Fruit fly (Drosophila melanogaster) whole organism, pupa: ENCODE measurements around the gene Gr98c.

Experiments
- CG10348 ChIP-seq: fragments of 200-800 bp; sonication (Bioruptor generic); IDR thresholded peaks from 2 replicates; pipeline ENCODE4 v1.3.6; 2022; ENCODE audit warnings: missing biosample characterization, missing genetic modification characterization
- CG12605 ChIP-seq: fragments of 200-800 bp; sonication (Bioruptor generic); IDR thresholded peaks from 2 replicates; pipeline ENCODE4 v1.3.6; 2022; ENCODE audit warnings: missing biosample characterization, missing genetic modification characterization
- CG14655 ChIP-seq: fragments of 200-800 bp; sonication (Bioruptor generic); optimal IDR thresholded peaks from 3 replicates; lab custom pipeline; 2017; ENCODE audit warnings: mild to moderate bottlenecking, missing biosample characterization, missing genetic modification reagents, missing genetic modification characterization
- CG17806 ChIP-seq: fragments of 200-800 bp; sonication (Bioruptor generic); optimal IDR thresholded peaks from 2 replicates; lab custom pipeline; 2018; ENCODE audit warnings: missing biosample characterization, mild to moderate bottlenecking, missing genetic modification characterization, moderate library complexity
- CG34367 ChIP-seq: fragments of 200-800 bp; sonication (Bioruptor generic); optimal IDR thresholded peaks from 2 replicates; lab custom pipeline; 2018; ENCODE audit warnings: missing biosample characterization, mild to moderate bottlenecking, missing genetic modification characterization
- CG4496 ChIP-seq: fragments of 200-800 bp; sonication (Bioruptor generic); IDR thresholded peaks from 3 replicates; pipeline ENCODE4 v1.3.6; 2022; ENCODE audit warnings: missing biosample characterization, missing genetic modification characterization
- CG8301 ChIP-seq: fragments of 200-800 bp; sonication (Bioruptor generic); optimal IDR thresholded peaks from 2 replicates; lab custom pipeline; 2018; ENCODE audit warnings: missing biosample characterization, mild to moderate bottlenecking, missing genetic modification characterization
- CG9948 ChIP-seq: fragments of 200-800 bp; sonication (Bioruptor generic); optimal IDR thresholded peaks from 2 replicates; lab custom pipeline; 2018; ENCODE audit warnings: missing biosample characterization, mild to moderate bottlenecking, missing genetic modification characterization, moderate library complexity
- D1 ChIP-seq: fragments of 200-800 bp; sonication (Bioruptor generic); optimal IDR thresholded peaks from 2 replicates; lab custom pipeline; 2018; ENCODE audit warnings: missing biosample characterization, mild to moderate bottlenecking, missing genetic modification characterization, moderate library complexity
- Ets98B ChIP-seq: fragments of 200-800 bp; sonication (Bioruptor generic); IDR thresholded peaks from 2 replicates; pipeline ENCODE4 v1.3.6; 2022; ENCODE audit warnings: missing biosample characterization, missing genetic modification characterization
- fd96Ca ChIP-seq: fragments of 200-800 bp; sonication (Bioruptor generic); IDR thresholded peaks from 3 replicates; pipeline ENCODE4 v1.3.6; 2022; ENCODE audit warnings: missing biosample characterization, missing genetic modification characterization

DNA sequence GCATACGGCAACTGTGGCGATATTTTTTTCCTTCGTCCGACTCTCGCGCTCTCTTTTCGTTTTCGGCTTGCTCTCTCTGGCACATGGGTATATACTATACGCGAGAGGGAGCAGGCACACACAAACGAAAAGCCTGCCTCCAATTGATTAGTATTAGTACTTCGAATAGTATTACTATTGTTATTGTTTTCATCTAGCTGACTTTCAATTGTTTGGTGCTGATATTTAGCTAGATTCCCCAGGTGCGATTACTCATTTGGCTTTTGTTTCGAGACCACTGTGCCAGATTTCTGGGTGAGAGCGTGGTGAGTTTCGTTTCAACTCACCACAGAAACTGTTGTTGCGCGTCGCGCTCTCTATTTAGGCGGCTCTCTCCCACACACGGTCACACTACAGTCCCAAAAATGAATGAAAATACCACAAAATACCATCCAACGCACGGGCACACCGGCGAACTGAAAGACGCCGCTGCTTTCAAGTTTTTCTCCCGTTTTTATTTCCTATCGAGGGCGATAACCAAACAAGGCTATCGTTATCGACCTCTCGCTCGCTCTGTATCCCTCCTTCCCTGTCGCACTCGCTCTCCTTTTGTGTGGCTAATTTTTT, 37.1 kb downstream of the Gr98c start:
- TF ChIP-seq CG10348 (GFP tag; lab: Robert Waterston, UW) (no peak), CG14655 (GFP tag; lab: Kevin White, UChicago) (no peak), fd96Ca (GFP tag; lab: Robert Waterston, UW) (no peak), Ets98B (GFP tag; lab: Robert Waterston, UW) (no peak), CG9948 (tag; lab: Kevin White, UChicago) (peak; percentile 62), CG12605 (GFP tag; lab: Robert Waterston, UW) (no peak), CG4496 (GFP tag; lab: Robert Waterston, UW) (no peak), CG34367 (tag; lab: Kevin White, UChicago) (peak; percentile 60), CG8301 (peak; percentile 75), CG17806 (tag; lab: Kevin White, UChicago) (peak; percentile 75), D1 (tag; lab: Kevin White, UChicago) (no peak)
